Worm (Caenorhabditis elegans) whole organism, L4 larva: Measurements from ENCODE around the gene K08H2.4.

Experiments
- F26F4.8 ChIP-seq: fragments of 200-800 bp; sonication (Bioruptor generic); conservative IDR thresholded peaks from 2 replicates; pipeline ENCODE4 v1.3.6; 2022; ENCODE audit warnings: missing genetic modification characterization, missing compliant biosample characterization
- F49E8.2 ChIP-seq: sonication (generic microtip); optimal IDR thresholded peaks from 2 replicates; lab custom pipeline; 2016; ENCODE audit warnings: missing compliant biosample characterization, mild to moderate bottlenecking, missing genetic modification characterization, borderline replicate concordance
- R02D3.7 ChIP-seq: fragments of 150-350 bp; sonication (generic microtip); optimal IDR thresholded peaks from 3 replicates; lab custom pipeline; 2014; ENCODE audit warnings: missing biosample characterization, missing genetic modification characterization
- T20F7.1 ChIP-seq: fragments of 200-800 bp; sonication (Bioruptor generic); optimal IDR thresholded peaks from 2 replicates; lab custom pipeline; 2018; ENCODE audit warnings: mild to moderate bottlenecking, missing genetic modification characterization, missing compliant biosample characterization
- Y105C5A.15 ChIP-seq: fragments of 200-800 bp; sonication (Bioruptor generic); IDR thresholded peaks from 2 replicates; pipeline ENCODE4 v1.3.6; 2022; ENCODE audit warnings: missing genetic modification characterization, missing compliant biosample characterization
- Y48G9A.11 ChIP-seq: fragments of 200-800 bp; sonication (Bioruptor generic); IDR thresholded peaks from 2 replicates; pipeline ENCODE4 v1.3.6; 2022; ENCODE audit warnings: missing genetic modification reagents, missing genetic modification characterization, missing compliant biosample characterization
- Y5F2A.4 ChIP-seq: fragments of 200-800 bp; sonication (Bioruptor generic); optimal IDR thresholded peaks from 2 replicates; lab custom pipeline; 2018; ENCODE audit warnings: mild to moderate bottlenecking, missing genetic modification characterization, missing compliant biosample characterization
- ZK546.5 ChIP-seq, 2 experiments: sonication (generic microtip); optimal IDR thresholded peaks; 2 replicates each; lab custom pipeline; 2017; ENCODE audit warnings: missing biosample characterization in 2 of 2, missing genetic modification characterization in 2 of 2
- aha-1 ChIP-seq: fragments of 150-350 bp; peaks from one replicate; lab custom pipeline; 2014; ENCODE audit warnings: missing biosample characterization, missing genetic modification characterization
- ama-1 ChIP-seq: fragments of 150-350 bp; optimal IDR thresholded peaks from 2 replicates; lab custom pipeline; 2014; ENCODE audit warnings: inconsistent platforms, mixed read lengths
- ceh-20 ChIP-seq: fragments of 200-800 bp; sonication (Bioruptor generic); IDR thresholded peaks from 2 replicates; pipeline ENCODE4 v1.3.6; 2022; ENCODE audit warnings: missing genetic modification reagents, missing genetic modification characterization, missing compliant biosample characterization
- daf-16 ChIP-seq, 3 experiments: sonication (generic microtip); optimal IDR thresholded peaks; 2 replicates each; lab custom pipeline; 2016 to 2017; ENCODE audit warnings: missing genetic modification characterization in 3 of 3, missing genetic modification reagents in 3 of 3, mild to moderate bottlenecking in 2 of 3, missing compliant biosample characterization in 2 of 3, missing biosample characterization in 1 of 3, moderate library complexity in 1 of 3
- daf-8 ChIP-seq: fragments of 200-800 bp; sonication (Bioruptor generic); IDR thresholded peaks from 2 replicates; pipeline ENCODE4 v1.3.6; 2022; ENCODE audit warnings: missing genetic modification characterization, missing compliant biosample characterization
- dmd-6 ChIP-seq: fragments of 200-800 bp; sonication (Bioruptor generic); IDR thresholded peaks from 2 replicates; pipeline ENCODE4 v1.3.6; 2022; ENCODE audit warnings: missing genetic modification reagents, missing genetic modification characterization, missing compliant biosample characterization
- dmd-8 ChIP-seq: fragments of 200-800 bp; sonication (Bioruptor generic); IDR thresholded peaks from 2 replicates; pipeline ENCODE4 v1.3.6; 2022; ENCODE audit warnings: missing genetic modification characterization, missing compliant biosample characterization
- dpl-1 ChIP-seq: fragments of 150-350 bp; optimal IDR thresholded peaks from 2 replicates; lab custom pipeline; 2014; ENCODE audit warnings: missing biosample characterization, missing genetic modification reagents, missing genetic modification characterization
- duxl-1 ChIP-seq: sonication (generic microtip); optimal IDR thresholded peaks from 2 replicates; lab custom pipeline; 2016; ENCODE audit warnings: mild to moderate bottlenecking, missing genetic modification characterization, moderate library complexity, missing compliant biosample characterization; ENCODE audit not compliant: poor library complexity
- egl-43 ChIP-seq: fragments of 200-800 bp; sonication (Bioruptor generic); IDR thresholded peaks from 2 replicates; pipeline ENCODE4 v1.3.6; 2022; ENCODE audit warnings: missing genetic modification reagents, missing genetic modification characterization, missing compliant biosample characterization
- fos-1 ChIP-seq: fragments of 150-350 bp; optimal IDR thresholded peaks from 2 replicates; lab custom pipeline; 2014; ENCODE audit warnings: missing biosample characterization, missing genetic modification characterization
- gei-8 ChIP-seq: fragments of 200-800 bp; sonication (Bioruptor generic); optimal IDR thresholded peaks from 2 replicates; lab custom pipeline; 2018; ENCODE audit warnings: mild to moderate bottlenecking, missing genetic modification characterization, missing compliant biosample characterization
- lin-29 ChIP-seq: fragments of 200-800 bp; sonication (Bioruptor generic); IDR thresholded peaks from 2 replicates; pipeline ENCODE4 v1.3.6; 2022; ENCODE audit warnings: missing genetic modification reagents, missing genetic modification characterization, missing compliant biosample characterization
- lin-39 ChIP-seq: fragments of 150-350 bp; optimal IDR thresholded peaks from 2 replicates; lab custom pipeline; 2014; ENCODE audit warnings: missing biosample characterization, missing genetic modification reagents, missing genetic modification characterization
- lir-3 ChIP-seq: sonication (generic microtip); optimal IDR thresholded peaks from 2 replicates; lab custom pipeline; 2016; ENCODE audit warnings: mild to moderate bottlenecking, missing genetic modification characterization, missing compliant biosample characterization
- madf-5 ChIP-seq, 2 experiments: fragments of 200-800 bp; sonication (Bioruptor generic); IDR thresholded peaks; 2 replicates each; pipeline ENCODE4 v1.3.6; 2022; ENCODE audit warnings: missing compliant biosample characterization in 2 of 2, missing genetic modification characterization in 2 of 2
- madf-9 ChIP-seq: fragments of 200-800 bp; sonication (Bioruptor generic); conservative IDR thresholded peaks from 2 replicates; pipeline ENCODE4 v1.3.6; 2022; ENCODE audit warnings: missing genetic modification reagents, missing genetic modification characterization, missing compliant biosample characterization
- mdt-29 ChIP-seq: fragments of 200-800 bp; sonication (Bioruptor generic); IDR thresholded peaks from 2 replicates; pipeline ENCODE4 v1.3.6; 2022; ENCODE audit warnings: missing genetic modification reagents, missing genetic modification characterization, missing compliant biosample characterization
- nhr-11 ChIP-seq: fragments of 150-350 bp; optimal IDR thresholded peaks from 2 replicates; lab custom pipeline; 2014; ENCODE audit warnings: missing biosample characterization, missing genetic modification characterization
- nhr-111 ChIP-seq: fragments of 200-800 bp; sonication (Bioruptor generic); optimal IDR thresholded peaks from 2 replicates; lab custom pipeline; 2018; ENCODE audit warnings: mild to moderate bottlenecking, missing genetic modification characterization, missing compliant biosample characterization
- nhr-237 ChIP-seq: sonication (generic microtip); optimal IDR thresholded peaks from 2 replicates; lab custom pipeline; 2017; ENCODE audit warnings: missing biosample characterization, missing genetic modification characterization
- nhr-28 ChIP-seq: fragments of 150-350 bp; optimal IDR thresholded peaks from 2 replicates; lab custom pipeline; 2014; ENCODE audit warnings: missing biosample characterization, missing genetic modification characterization
- nhr-41 ChIP-seq: fragments of 200-800 bp; sonication (Bioruptor generic); IDR thresholded peaks from 2 replicates; pipeline ENCODE4 v1.3.6; 2022; ENCODE audit warnings: missing genetic modification reagents, missing genetic modification characterization, missing compliant biosample characterization
- nhr-42 ChIP-seq: fragments of 200-800 bp; sonication (Bioruptor generic); IDR thresholded peaks from 2 replicates; pipeline ENCODE4 v1.3.6; 2022; ENCODE audit warnings: missing genetic modification characterization, missing compliant biosample characterization
- nhr-6 ChIP-seq: fragments of 150-350 bp; optimal IDR thresholded peaks from 2 replicates; lab custom pipeline; 2014; ENCODE audit warnings: missing biosample characterization, missing genetic modification characterization
- nhr-76 ChIP-seq: fragments of 150-350 bp; optimal IDR thresholded peaks from 2 replicates; lab custom pipeline; 2014; ENCODE audit warnings: missing biosample characterization, missing genetic modification characterization
- pha-4 ChIP-seq, 2 experiments: fragments of 150-350 bp in 1 of 2; fragments of 200-800 bp in 1 of 2; sonication (Bioruptor generic) in 1 of 2; IDR thresholded peaks in 1 of 2; optimal IDR thresholded peaks in 1 of 2; 2 replicates each; pipeline versions ENCODE4 v1.3.6 to Lab custom; 2014 to 2022; ENCODE audit warnings: missing genetic modification characterization in 2 of 2, missing genetic modification reagents in 2 of 2, missing biosample characterization in 1 of 2, missing compliant biosample characterization in 1 of 2
- php-3 ChIP-seq: fragments of 200-800 bp; sonication (Bioruptor generic); IDR thresholded peaks from 2 replicates; pipeline ENCODE4 v1.3.6; 2022; ENCODE audit warnings: missing genetic modification reagents, missing genetic modification characterization, missing compliant biosample characterization
- sdz-12 ChIP-seq: fragments of 200-800 bp; sonication (Bioruptor generic); optimal IDR thresholded peaks from 2 replicates; lab custom pipeline; 2018; ENCODE audit warnings: mild to moderate bottlenecking, missing genetic modification characterization, missing compliant biosample characterization
- set-16 ChIP-seq: fragments of 200-800 bp; sonication (Bioruptor generic); IDR thresholded peaks from 2 replicates; pipeline ENCODE4 v1.3.6; 2022; ENCODE audit warnings: missing genetic modification reagents, missing genetic modification characterization, missing compliant biosample characterization
- skn-1 ChIP-seq: fragments of 150-350 bp; optimal IDR thresholded peaks from 2 replicates; lab custom pipeline; 2014; ENCODE audit warnings: missing biosample characterization, missing genetic modification characterization
- snpc-1.2 ChIP-seq: fragments of 200-800 bp; sonication (Bioruptor generic); IDR thresholded peaks from 2 replicates; pipeline ENCODE4 v1.3.6; 2022; ENCODE audit warnings: missing genetic modification reagents, missing genetic modification characterization, missing compliant biosample characterization
- snpc-4 ChIP-seq: fragments of 150-350 bp; optimal IDR thresholded peaks from 2 replicates; lab custom pipeline; 2014; ENCODE audit warnings: missing biosample characterization, missing genetic modification characterization
- tag-97 ChIP-seq: fragments of 200-800 bp; sonication (Bioruptor generic); IDR thresholded peaks from 2 replicates; pipeline ENCODE4 v1.3.6; 2022; ENCODE audit warnings: missing genetic modification characterization, missing compliant biosample characterization
- unc-130 ChIP-seq: sonication (generic microtip); optimal IDR thresholded peaks from 2 replicates; lab custom pipeline; 2016; ENCODE audit warnings: missing genetic modification reagents, missing genetic modification characterization, missing compliant biosample characterization
- vab-7 ChIP-seq: fragments of 200-800 bp; sonication (Bioruptor generic); IDR thresholded peaks from 2 replicates; pipeline ENCODE4 v1.3.6; 2022; ENCODE audit warnings: missing genetic modification reagents, missing genetic modification characterization, missing compliant biosample characterization
- zag-1 ChIP-seq: fragments of 150-350 bp; optimal IDR thresholded peaks from 2 replicates; lab custom pipeline; 2014; ENCODE audit warnings: missing biosample characterization, missing genetic modification characterization
- zip-11 ChIP-seq: fragments of 200-800 bp; sonication (Bioruptor generic); IDR thresholded peaks from 2 replicates; pipeline ENCODE4 v1.3.6; 2022; ENCODE audit warnings: missing genetic modification characterization, missing compliant biosample characterization
- zip-2 ChIP-seq: fragments of 150-350 bp; optimal IDR thresholded peaks from 2 replicates; lab custom pipeline; 2014; ENCODE audit warnings: missing biosample characterization, missing genetic modification characterization
- ztf-11 ChIP-seq: fragments of 150-350 bp; optimal IDR thresholded peaks from 2 replicates; lab custom pipeline; 2014; ENCODE audit warnings: missing biosample characterization, missing genetic modification characterization

K08H2.4 gene

DNA sequence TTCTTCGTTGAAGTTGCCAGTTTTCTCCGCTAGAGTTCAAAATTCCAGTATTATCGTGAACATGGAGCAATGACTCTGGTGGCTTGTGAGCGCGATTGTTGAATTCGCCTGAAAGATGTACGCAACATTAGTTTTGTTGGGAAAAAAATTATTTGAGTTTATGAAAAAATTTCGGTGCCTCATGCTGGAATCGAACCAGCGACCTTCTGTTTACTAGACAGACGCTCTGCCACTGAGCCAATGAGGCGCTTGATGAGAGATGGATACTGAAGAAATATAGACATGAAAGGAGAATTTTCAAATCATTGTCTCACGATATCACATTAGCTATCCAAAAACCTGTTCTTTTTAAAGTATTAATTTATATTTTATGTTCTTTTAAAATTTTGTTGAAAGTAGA is 45.2 kb downstream of the K08H2.4 start (continued):
- TF ChIP-seq gei-8 (GFP tag; lab: Kevin White, UChicago) (no peak), F49E8.2 (peak; percentile 28), tag-97 (GFP tag; lab: Robert Waterston, UW) (no peak), Y5F2A.4 (GFP tag; lab: Kevin White, UChicago) (peak; percentile 28), egl-43 (GFP tag; lab: Robert Waterston, UW) (peak; percentile 85), mdt-29 (GFP tag; lab: Robert Waterston, UW) (no peak), nhr-76 (no peak), T20F7.1 (no peak), madf-5 (GFP tag; IDR thresholded peaks at IDR 0.05; lab: Robert Waterston, UW) (0 out of 4 replicates have a peak, but pooled peaks of 1 of the 2 experiments have one; percentile 55), vab-7 (GFP tag; lab: Robert Waterston, UW) (peak; percentile 83), ama-1 (lab: Kevin White, UChicago) (no peak), set-16 (GFP tag; lab: Robert Waterston, UW) (no peak), dpl-1 (GFP tag; lab: Kevin White, UChicago) (no peak), lin-39 (no peak), nhr-237 (tag; lab: Kevin White, UChicago) (no peak), nhr-41 (GFP tag; lab: Robert Waterston, UW) (peak; percentile 64; the same call in 1 of the 2 replicates), nhr-111 (GFP tag; lab: Kevin White, UChicago) (peak; percentile 65), ceh-20 (GFP tag; lab: Robert Waterston, UW) (0 out of 2 replicates have a peak, but pooled peaks have one; percentile 17), snpc-4 (tag; lab: Kevin White, UChicago) (no peak), lir-3 (tag; lab: Kevin White, UChicago) (peak; percentile 59), daf-8 (GFP tag; lab: Robert Waterston, UW) (no peak), zag-1 (no peak), nhr-11 (tag; lab: Kevin White, UChicago) (no peak), dmd-8 (GFP tag; lab: Robert Waterston, UW) (peak; percentile 87), fos-1 (tag; lab: Kevin White, UChicago) (no peak), skn-1 (tag; lab: Kevin White, UChicago) (no peak), zip-11 (GFP tag; lab: Robert Waterston, UW) (no peak), ZK546.5 (tag; optimal IDR thresholded peaks at IDR 0.05; lab: Kevin White, UChicago) (no peak), unc-130 (GFP tag; lab: Kevin White, UChicago) (peak; percentile 19), duxl-1 (tag; lab: Kevin White, UChicago) (peak; percentile 35), ztf-11 (tag; lab: Kevin White, UChicago) (no peak), dmd-6 (GFP tag; lab: Robert Waterston, UW) (peak; percentile 23; the same call in 1 of the 2 replicates), nhr-6 (no peak), zip-2 (tag; lab: Kevin White, UChicago) (peak; percentile 17)
- TF ChIP-seq, all 104 proteins: peak for 32

- no peak for TF ChIP-seq sdz-12 (GFP tag; lab: Kevin White, UChicago)
- peak; percentile 38 for TF ChIP-seq nhr-28 (tag; lab: Kevin White, UChicago)
- TF ChIP-seq daf-16 (GFP tag; optimal IDR thresholded peaks at IDR 0.05; lab: Kevin White, UChicago): no peak
- peak; percentile 91 for TF ChIP-seq daf-16 (tag; optimal IDR thresholded peaks at IDR 0.05; lab: Kevin White, UChicago)
These were observed 45.8 kb downstream of the K08H2.4 start, which contains the start of gene cyp-14A4 for ce11 chrX:13284091-13284490. Gene cyp-14A4 (minus strand): TSS chrX:13284197.

ce11 chrX:13284618-13285017 is 46.3 kb downstream of the K08H2.4 start:
- TF ChIP-seq lin-29 (GFP tag; lab: Robert Waterston, UW) (no peak), duxl-1 (tag; lab: Kevin White, UChicago) (peak; percentile 19), F26F4.8 (GFP tag; lab: Robert Waterston, UW) (peak; percentile 72; the same call in 1 of the 2 replicates), madf-9 (GFP tag; lab: Robert Waterston, UW) (no peak), aha-1 (no peak), nhr-42 (GFP tag; lab: Robert Waterston, UW) (0 out of 2 replicates have a peak, but pooled peaks have one; percentile 13), egl-43 (GFP tag; lab: Robert Waterston, UW) (peak; percentile 81), pha-4 (GFP tag; IDR thresholded peaks at IDR 0.05; lab: Robert Waterston, UW) (peak; percentile 73), pha-4 (tag; optimal IDR thresholded peaks at IDR 0.05; lab: Kevin White, UChicago) (no peak), Y105C5A.15 (GFP tag; lab: Robert Waterston, UW) (0 out of 2 replicates have a peak, but pooled peaks have one; percentile 37), php-3 (GFP tag; lab: Robert Waterston, UW) (no peak), R02D3.7 (tag; lab: Kevin White, UChicago) (no peak), snpc-1.2 (GFP tag; lab: Robert Waterston, UW) (0 out of 2 replicates have a peak, but pooled peaks have one; percentile 37), vab-7 (GFP tag; lab: Robert Waterston, UW) (0 out of 2 replicates have a peak, but pooled peaks have one; percentile 61), Y48G9A.11 (no peak), set-16 (GFP tag; lab: Robert Waterston, UW) (no peak), madf-5 (GFP tag; IDR thresholded peaks at IDR 0.05; lab: Robert Waterston, UW) (peak in 1 of 2 experiments; percentile 58; a peak in 1 of 4 replicates), dmd-6 (GFP tag; lab: Robert Waterston, UW) (peak; percentile 17; the same call in 1 of the 2 replicates)
